Worm (Caenorhabditis elegans) whole organism, L4/young adult: ENCODE measurements around the gene pfn-2.

Source experiments
- W03F9.2 ChIP-seq: fragments of 150-350 bp; optimal IDR thresholded peaks from 2 replicates; lab custom pipeline; 2014; ENCODE audit warnings: missing biosample characterization, missing genetic modification characterization
- him-1 ChIP-seq: sonication (generic microtip); optimal IDR thresholded peaks from 2 replicates; lab custom pipeline; 2016; ENCODE audit warnings: missing genotype, missing genetic modification reagents, missing genetic modification characterization, missing compliant biosample characterization

- TF ChIP-seq him-1 (tag; lab: Kevin White, UChicago) (no peak), W03F9.2 (tag; lab: Kevin White, UChicago) (no peak)
Observed at ce11 chrX:5311174-5311573, 42.7 kb downstream of the pfn-2 start.
